Fruit fly (Drosophila melanogaster): ENCODE measurements around the gene CG2256.

dm6 chrX:8120939-8121338, 33.9 kb upstream of the CG2256 start, which contains the start of gene CG2260:
- no peak for TF ChIP-seq Myc (optimal IDR thresholded peaks at IDR 0.05)
- no peak for TF ChIP-seq CG32264 (GFP tag; optimal IDR thresholded peaks at IDR 0.05)
- TF ChIP-seq Hnf4 (GFP tag; optimal IDR thresholded peaks at IDR 0.05) = no peak
- TF ChIP-seq fru (GFP tag; optimal IDR thresholded peaks at IDR 0.05) = no peak
- no peak for TF ChIP-seq Mio (GFP tag; optimal IDR thresholded peaks at IDR 0.05)
- TF ChIP-seq Rel (GFP tag; optimal IDR thresholded peaks at IDR 0.05) = no peak
- TF ChIP-seq Rel (tag; optimal IDR thresholded peaks at IDR 0.05) = no peak
- TF ChIP-seq CrebA (GFP tag; optimal IDR thresholded peaks at IDR 0.05; ENCODE audit: borderline replicate concordance) = no peak
- no peak for TF ChIP-seq GATAd (GFP tag; optimal IDR thresholded peaks at IDR 0.05)
- TF ChIP-seq lola (GFP tag; optimal IDR thresholded peaks at IDR 0.05) = no peak
- no peak for TF ChIP-seq br (GFP tag; optimal IDR thresholded peaks at IDR 0.05)
- no peak for TF ChIP-seq usp (GFP tag; optimal IDR thresholded peaks at IDR 0.05)
- no peak for TF ChIP-seq Vsx2 (GFP tag; optimal IDR thresholded peaks at IDR 0.05; ENCODE audit: partially characterized antibody)
